Worm (Caenorhabditis elegans) whole organism, early embryonic: ENCODE data around the gene F47B8.8.

ENCODE experiments used
- B0310.2 ChIP-seq: sonication (generic microtip); optimal IDR thresholded peaks from 2 replicates; lab custom pipeline; 2016; ENCODE audit warnings: mild to moderate bottlenecking, missing genetic modification characterization, missing compliant biosample characterization
- F13C5.2 ChIP-seq: sonication (generic microtip); optimal IDR thresholded peaks from 2 replicates; lab custom pipeline; 2017; ENCODE audit warnings: mild to moderate bottlenecking, missing genetic modification characterization, inconsistent platforms, missing compliant biosample characterization
- ama-1 ChIP-seq: fragments of 150-350 bp; optimal IDR thresholded peaks from 2 replicates; lab custom pipeline; 2014
- flt-1 ChIP-seq: fragments of 200-800 bp; sonication (Bioruptor generic); IDR thresholded peaks from 2 replicates; pipeline ENCODE4 v1.3.6; 2022; ENCODE audit warnings: missing genetic modification characterization, missing compliant biosample characterization
- hnd-1 ChIP-seq: sonication (generic microtip); optimal IDR thresholded peaks from 2 replicates; lab custom pipeline; 2016; ENCODE audit warnings: missing genetic modification characterization, missing compliant biosample characterization
- scrt-1 ChIP-seq: fragments of 200-800 bp; sonication (Bioruptor generic); IDR thresholded peaks from 2 replicates; pipeline ENCODE4 v1.3.6; 2022; ENCODE audit warnings: missing genetic modification characterization, missing compliant biosample characterization
- tbx-11 ChIP-seq: fragments of 200-800 bp; sonication (Bioruptor generic); IDR thresholded peaks from 2 replicates; pipeline ENCODE4 v1.3.6; 2022; ENCODE audit warnings: missing genetic modification characterization, missing compliant biosample characterization
- tbx-37 ChIP-seq: fragments of 200-800 bp; sonication (Bioruptor generic); conservative IDR thresholded peaks from 2 replicates; pipeline ENCODE4 v1.3.6; 2022; ENCODE audit warnings: missing genetic modification reagents, missing genetic modification characterization, missing compliant biosample characterization

DNA sequence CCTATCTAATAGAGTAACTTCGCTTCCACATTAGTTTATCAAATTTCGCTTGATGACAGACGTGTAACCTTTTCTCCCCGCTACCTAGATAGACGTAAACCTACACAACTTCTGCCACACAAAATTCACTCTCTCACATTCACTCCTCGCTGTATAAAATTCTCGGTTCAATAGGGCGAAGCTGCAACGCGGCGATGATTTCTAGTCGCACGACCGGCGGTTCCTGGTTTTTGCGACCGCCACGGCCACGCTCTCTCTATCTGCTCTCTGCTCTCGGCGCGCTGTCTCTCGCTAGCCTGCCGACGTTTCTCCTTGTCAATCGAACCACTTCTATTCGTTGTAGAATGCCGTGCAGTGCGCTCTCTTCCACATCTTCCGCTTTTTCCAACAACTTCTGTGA lies 19.4 kb downstream of the F47B8.8 start:
- no peak for TF ChIP-seq ama-1 (lab: Kevin White, UChicago)
- TF ChIP-seq tbx-11 (GFP tag; lab: Robert Waterston, UW): no peak
- TF ChIP-seq B0310.2 (tag; lab: Kevin White, UChicago): no peak
- no peak for TF ChIP-seq tbx-37 (GFP tag; lab: Robert Waterston, UW)
- peak; percentile 7 for TF ChIP-seq F13C5.2 (tag; lab: Kevin White, UChicago)
- no peak for TF ChIP-seq flt-1
- no peak for TF ChIP-seq scrt-1 (GFP tag; lab: Robert Waterston, UW)
- no peak for TF ChIP-seq hnd-1 (tag; lab: Kevin White, UChicago)
